Worm (Caenorhabditis elegans) whole organism, young adult: ENCODE measurements around the gene shc-3.

Source experiments
- B0019.2 ChIP-seq: fragments of 200-800 bp; sonication (Bioruptor generic); conservative IDR thresholded peaks from 2 replicates; pipeline ENCODE4 v1.3.6; 2022; ENCODE audit warnings: missing genetic modification reagents, missing genetic modification characterization, missing compliant biosample characterization
- bed-1 ChIP-seq: fragments of 200-800 bp; sonication (Bioruptor generic); IDR thresholded peaks from 2 replicates; pipeline ENCODE4 v1.3.6; 2022; ENCODE audit warnings: missing genetic modification reagents, missing genetic modification characterization, missing compliant biosample characterization
- nfya-1 ChIP-seq: sonication (generic microtip); optimal IDR thresholded peaks from 2 replicates; lab custom pipeline; 2017; ENCODE audit warnings: antibody characterized with exemption, missing compliant biosample characterization, missing genetic modification characterization, borderline replicate concordance; ENCODE audit not compliant: insufficient read depth
- nfyb-1 ChIP-seq: fragments of 200-800 bp; sonication (Bioruptor generic); IDR thresholded peaks from 2 replicates; pipeline ENCODE4 v1.3.6; 2022; ENCODE audit warnings: missing genetic modification reagents, missing genetic modification characterization, missing compliant biosample characterization
- pha-4 ChIP-seq: fragments of 150-350 bp; sonication (generic microtip); optimal IDR thresholded peaks from 2 replicates; lab custom pipeline; 2014; ENCODE audit warnings: missing biosample characterization, missing genetic modification reagents, missing genetic modification characterization
- zfh-2 ChIP-seq: fragments of 200-800 bp; sonication (Bioruptor generic); conservative IDR thresholded peaks from 2 replicates; pipeline ENCODE4 v1.3.6; 2022; ENCODE audit warnings: missing genetic modification reagents, missing genetic modification characterization, missing compliant biosample characterization

- no peak for TF ChIP-seq B0019.2 (GFP tag; lab: Robert Waterston, UW)
- no peak for TF ChIP-seq nfyb-1 (GFP tag; lab: Robert Waterston, UW)
- TF ChIP-seq zfh-2 = no peak
- no peak for TF ChIP-seq nfya-1 (tag; lab: Kevin White, UChicago)
- TF ChIP-seq pha-4 (tag; lab: Kevin White, UChicago) = no peak
- TF ChIP-seq bed-1 (GFP tag; lab: Robert Waterston, UW) = no peak
Observed at ce11 chrX:13676892-13677291, 40.4 kb upstream of the shc-3 start, which contains the start of gene gck-4.
